Worm (Caenorhabditis elegans): Measurements from ENCODE around the gene mrck-1.
A peak's percentile ranks its signal among the peaks of the same experiment; 100 is the strongest.

mrck-1 gene

DNA sequence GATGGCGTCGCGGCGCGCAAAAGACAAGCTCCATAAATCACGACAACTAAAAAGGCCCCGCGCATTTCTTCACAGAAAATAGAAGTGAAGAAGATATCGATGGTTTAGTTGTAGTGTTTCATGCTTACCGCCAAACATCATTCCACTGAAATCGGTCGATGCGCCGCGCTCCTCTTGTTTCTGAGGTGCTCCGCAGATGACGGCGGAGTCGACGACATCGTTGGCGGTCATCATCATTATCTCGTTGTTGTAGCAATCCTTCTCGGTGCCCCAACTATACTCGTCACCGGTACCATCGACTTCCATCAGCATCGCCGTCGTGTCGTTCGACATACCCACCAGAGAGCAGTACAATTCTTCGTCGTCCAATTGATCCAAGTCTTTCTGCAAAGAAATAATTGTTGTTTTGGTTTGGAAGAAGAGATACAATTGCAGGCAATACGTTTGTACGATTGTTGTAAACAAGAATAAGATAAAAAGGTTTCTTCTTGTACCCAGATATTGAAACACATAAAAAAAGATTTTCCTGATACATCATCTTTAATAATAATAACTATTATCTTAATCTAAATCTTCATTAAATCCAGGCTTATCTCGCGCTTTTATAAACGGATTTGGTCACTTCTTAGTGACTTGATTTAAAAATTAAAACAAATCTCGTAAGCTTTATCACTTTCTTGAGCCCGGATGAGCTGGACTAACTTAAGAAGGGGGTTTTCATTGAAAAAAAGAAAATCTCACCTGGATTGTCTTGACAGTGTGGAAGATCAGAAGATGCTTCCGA lies 41.1 kb downstream of the mrck-1 start (continued):
- peak; percentile 23 for TF ChIP-seq nfyb-1 (GFP tag; IDR thresholded peaks at IDR 0.05)
- TF ChIP-seq zfh-2 (GFP tag; conservative IDR thresholded peaks at IDR 0.05) = peak; percentile 71
- 0 out of 2 replicates have a peak, but pooled peaks have one; percentile 15 for TF ChIP-seq lir-1 (GFP tag; conservative IDR thresholded peaks at IDR 0.05)
- TF ChIP-seq lin-54 (GFP tag; optimal IDR thresholded peaks at IDR 0.05) = no peak
- no peak for TF ChIP-seq F55B11.4 (tag; optimal IDR thresholded peaks at IDR 0.05; ENCODE audit: borderline replicate concordance, insufficient read depth)
- no peak for TF ChIP-seq T26A5.8 (tag; optimal IDR thresholded peaks at IDR 0.05)
- peak; percentile 29 for TF ChIP-seq F52B5.7 (tag; optimal IDR thresholded peaks at IDR 0.05)
- peak; percentile 4 for TF ChIP-seq gei-17 (GFP tag; optimal IDR thresholded peaks at IDR 0.05)
- no peak for TF ChIP-seq cebp-1 (GFP tag; IDR thresholded peaks at IDR 0.05)
- peak; percentile 30 for TF ChIP-seq cebp-1 (tag; optimal IDR thresholded peaks at IDR 0.05)
- 0 out of 2 replicates have a peak, but pooled peaks have one; percentile 10 for TF ChIP-seq Y53G8AR.9 (GFP tag; conservative IDR thresholded peaks at IDR 0.05)
- TF ChIP-seq lin-35 (GFP tag; optimal IDR thresholded peaks at IDR 0.05) = peak in 1 of 3 experiments; percentile 26
- peak; percentile 27 for TF ChIP-seq chd-7 (tag; optimal IDR thresholded peaks at IDR 0.05)
- TF ChIP-seq lin-40 (tag; optimal IDR thresholded peaks at IDR 0.05) = no peak
- TF ChIP-seq D2030.7 (GFP tag; IDR thresholded peaks at IDR 0.05) = no peak
- TF ChIP-seq lag-1 (GFP tag; IDR thresholded peaks at IDR 0.05) = no peak

DNA sequence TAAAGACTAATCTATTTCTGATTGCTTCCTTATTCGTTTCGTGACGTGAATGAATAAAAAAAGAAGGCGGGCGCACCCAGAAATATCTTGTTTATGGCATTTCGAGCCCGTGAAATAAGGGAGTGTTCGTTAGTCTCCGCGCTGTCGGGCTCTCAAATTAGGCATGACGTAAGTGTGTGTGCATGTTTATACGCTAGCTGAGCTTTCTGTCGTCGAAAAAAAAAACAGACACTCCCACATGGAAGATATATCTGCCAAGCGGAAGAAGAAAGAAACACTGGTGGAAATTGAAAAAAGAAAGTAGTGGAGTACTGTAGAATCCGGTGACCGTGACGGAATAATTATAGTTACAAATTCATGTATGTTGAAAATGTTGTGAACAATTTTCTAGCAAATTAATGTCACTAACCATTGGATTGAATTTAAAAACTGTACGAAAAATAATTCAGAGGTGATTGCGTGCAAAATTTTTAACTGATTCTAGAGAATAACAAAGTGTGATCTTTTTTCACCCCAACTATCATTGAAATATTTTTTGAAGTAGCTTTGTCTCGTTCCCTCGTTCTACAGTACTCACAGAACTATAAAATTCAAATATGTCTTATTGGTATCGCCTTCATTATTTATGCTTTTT lies 42.0 kb downstream of the mrck-1 start:
- no peak for TF ChIP-seq nfya-1 (tag; optimal IDR thresholded peaks at IDR 0.05; ENCODE audit: borderline replicate concordance, insufficient read depth)
- no peak for TF ChIP-seq tlf-1 (GFP tag; optimal IDR thresholded peaks at IDR 0.05)
- no peak for TF ChIP-seq ceh-100 (GFP tag; IDR thresholded peaks at IDR 0.05)
- TF ChIP-seq Y53G8AR.9 (GFP tag; conservative IDR thresholded peaks at IDR 0.05) = peak; percentile 52
- 0 out of 2 replicates have a peak, but pooled peaks have one; percentile 8 for TF ChIP-seq lin-26 (GFP tag; IDR thresholded peaks at IDR 0.05)
- no peak for TF ChIP-seq lsl-1 (GFP tag; optimal IDR thresholded peaks at IDR 0.05)
- no peak for TF ChIP-seq ceh-58 (GFP tag; IDR thresholded peaks at IDR 0.05)
- no peak for TF ChIP-seq sptf-2 (GFP tag; optimal IDR thresholded peaks at IDR 0.05)
- TF ChIP-seq ztf-25 (GFP tag; IDR thresholded peaks at IDR 0.05) = no peak
- no peak for TF ChIP-seq mes-4 (tag; optimal IDR thresholded peaks at IDR 0.05)
- no peak for TF ChIP-seq madf-8 (GFP tag; conservative IDR thresholded peaks at IDR 0.05)
- no peak for TF ChIP-seq ztf-26 (tag; optimal IDR thresholded peaks at IDR 0.05)
- peak; percentile 64 for TF ChIP-seq ama-1 (optimal IDR thresholded peaks at IDR 0.05)
- TF ChIP-seq ama-1 (GFP tag; optimal IDR thresholded peaks at IDR 0.05) = no peak
- TF ChIP-seq F23B12.7 (tag; optimal IDR thresholded peaks at IDR 0.05; ENCODE audit: insufficient read depth) = peak; percentile 28
- TF ChIP-seq F52B5.7 (tag; optimal IDR thresholded peaks at IDR 0.05) = no peak

DNA sequence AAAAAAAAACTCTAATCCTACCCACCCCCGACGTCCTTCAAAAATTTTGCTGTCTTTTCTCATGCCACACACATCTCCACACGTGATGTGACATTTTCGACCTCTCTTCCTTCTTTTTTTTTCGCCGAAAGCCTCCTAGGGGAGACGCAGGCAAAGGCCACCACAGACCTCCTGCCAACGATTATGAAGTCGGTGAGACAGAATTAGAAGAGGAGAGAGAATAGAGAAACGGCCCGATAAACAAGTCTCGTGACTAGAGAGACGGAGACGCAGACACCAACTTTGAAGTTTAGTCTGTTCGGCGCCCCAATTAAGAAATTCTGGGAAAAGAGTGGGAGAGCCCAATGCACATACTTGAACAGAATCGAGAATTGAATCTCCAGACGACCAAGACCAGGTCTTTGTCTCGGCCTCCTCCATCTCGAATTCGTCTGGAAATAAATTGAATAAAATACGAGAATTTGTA lies 42.6 kb downstream of the mrck-1 start:
- TF ChIP-seq efl-1 (GFP tag; optimal IDR thresholded peaks at IDR 0.05) = no peak
- peak; percentile 65 for TF ChIP-seq C17E4.6 (GFP tag; IDR thresholded peaks at IDR 0.05)
- peak; percentile 79 for TF ChIP-seq gei-17 (GFP tag; optimal IDR thresholded peaks at IDR 0.05)
- no peak for TF ChIP-seq nhr-179 (tag; optimal IDR thresholded peaks at IDR 0.05)
- TF ChIP-seq F55B11.4 (tag; optimal IDR thresholded peaks at IDR 0.05; ENCODE audit: borderline replicate concordance, insufficient read depth) = no peak
- no peak for TF ChIP-seq dpff-1 (tag; optimal IDR thresholded peaks at IDR 0.05)
- no peak for TF ChIP-seq ztf-6 (GFP tag; IDR thresholded peaks at IDR 0.05)
- TF ChIP-seq ccch-3 (GFP tag; optimal IDR thresholded peaks at IDR 0.05) = no peak
- no peak for TF ChIP-seq ztf-28 (GFP tag; IDR thresholded peaks at IDR 0.05)
- peak; percentile 94 for TF ChIP-seq chd-7 (tag; optimal IDR thresholded peaks at IDR 0.05)
- no peak for TF ChIP-seq attf-3 (GFP tag; conservative IDR thresholded peaks at IDR 0.05)
- TF ChIP-seq madf-8 (GFP tag; conservative IDR thresholded peaks at IDR 0.05) = no peak
- no peak for TF ChIP-seq T26A5.8 (tag; optimal IDR thresholded peaks at IDR 0.05)
- no peak for TF ChIP-seq Y67H2A.10 (GFP tag; conservative IDR thresholded peaks at IDR 0.05)
- TF ChIP-seq dox-1 (GFP tag; IDR thresholded peaks at IDR 0.05) = peak; percentile 89
- TF ChIP-seq attf-6 (GFP tag; IDR thresholded peaks at IDR 0.05) = no peak
- TF ChIP-seq madf-10 (tag; optimal IDR thresholded peaks at IDR 0.05) = peak; percentile 98
- no peak for TF ChIP-seq bed-1 (GFP tag; IDR thresholded peaks at IDR 0.05)
- no peak for TF ChIP-seq snpc-1.1 (tag; optimal IDR thresholded peaks at IDR 0.05; ENCODE audit: insufficient read depth)
